Comparison of ENCODE assay signal across 2 fruit fly cellular contexts in the genomic region with DNA sequence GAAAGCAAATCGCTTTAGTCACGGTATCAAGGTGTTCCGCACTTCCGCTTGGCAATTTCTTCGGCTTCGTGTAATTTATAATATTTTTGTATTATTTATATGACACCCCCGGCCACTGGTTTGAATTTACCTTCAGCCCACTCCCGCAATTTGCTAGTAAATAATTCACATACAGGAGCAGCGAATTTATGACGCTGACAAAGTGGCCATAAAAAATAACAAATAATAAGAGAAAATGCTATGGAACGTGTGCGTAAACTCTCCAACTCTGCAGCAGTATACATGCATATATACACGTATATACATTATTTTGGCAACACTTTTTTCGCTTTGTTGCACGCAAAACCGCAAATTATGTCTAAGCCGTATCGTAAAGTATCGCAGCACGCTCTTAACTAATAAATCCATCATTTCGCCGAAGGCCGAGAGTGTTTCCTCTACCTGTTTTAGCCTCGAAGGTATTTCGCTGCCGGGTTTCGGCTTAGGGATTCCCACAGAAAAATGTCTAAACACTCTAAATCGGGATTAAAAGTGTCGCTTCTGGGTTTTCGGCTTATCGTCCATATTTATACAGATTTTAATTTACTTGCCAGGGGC.
A peak's percentile ranks its signal among the peaks of the same experiment; 100 is the strongest.
TF ChIP-seq lines count a peak whose summit lies in the region.

No protein-coding gene starts in this region.

- TF ChIP-seq CTCF in whole organism, embryonic (GFP tag; optimal IDR thresholded peaks at IDR 0.05; lab: Kevin White, UChicago), result no peak

TF ChIP-seq in whole organism, adult, 20 proteins besides CTCF, POLR2A, EP300 and RAD21:
- TF ChIP-seq pad (GFP tag; optimal IDR thresholded peaks at IDR 0.05; lab: Kevin White, UChicago) (no peak), Mnt (GFP tag; optimal IDR thresholded peaks at IDR 0.05; lab: Kevin White, UChicago) (no peak), kay (GFP tag; lab: Kevin White, UChicago; ENCODE audit: borderline replicate concordance) (peak; percentile 4), CG14711 (tag; optimal IDR thresholded peaks at IDR 0.05; lab: Kevin White, UChicago) (no peak)

TF ChIP-seq in whole organism, embryonic, 481 proteins besides CTCF, POLR2A, EP300 and RAD21:
- TF ChIP-seq CG7271 (tag; optimal IDR thresholded peaks at IDR 0.05; lab: Kevin White, UChicago) (peak; percentile 60), twi (tag; optimal IDR thresholded peaks at IDR 0.05; lab: Kevin White, UChicago) (peak; percentile 11), CG4328 (GFP tag; optimal IDR thresholded peaks at IDR 0.05; lab: Kevin White, UChicago) (no peak), cad (GFP tag; optimal IDR thresholded peaks at IDR 0.05; lab: Kevin White, UChicago) (peak; percentile 95), CG15479 (GFP tag; optimal IDR thresholded peaks at IDR 0.05; lab: Kevin White, UChicago) (peak; percentile 85), tll (GFP tag; optimal IDR thresholded peaks at IDR 0.05; lab: Kevin White, UChicago) (peak in 1 of 2 experiments; percentile 86), Myb (GFP tag; optimal IDR thresholded peaks at IDR 0.05; lab: Kevin White, UChicago) (no peak), zen (tag; optimal IDR thresholded peaks at IDR 0.05; lab: Kevin White, UChicago) (peak; percentile 81)
TF ChIP-seq in whole organism, embryonic: peak in this region for 6.
